Fruit fly (Drosophila melanogaster) whole organism, pupa: ENCODE measurements around the gene CG31835.

Experiments
- CG12605 ChIP-seq: fragments of 200-800 bp; sonication (Bioruptor generic); IDR thresholded peaks from 2 replicates; pipeline ENCODE4 v1.3.6; 2022; ENCODE audit warnings: missing biosample characterization, missing genetic modification characterization
- CG13204 ChIP-seq: fragments of 200-800 bp; sonication (Bioruptor generic); optimal IDR thresholded peaks from 2 replicates; lab custom pipeline; 2018; ENCODE audit warnings: missing biosample characterization, mild to moderate bottlenecking, missing genetic modification characterization, moderate library complexity
- CG17806 ChIP-seq: fragments of 200-800 bp; sonication (Bioruptor generic); optimal IDR thresholded peaks from 2 replicates; lab custom pipeline; 2018; ENCODE audit warnings: missing biosample characterization, mild to moderate bottlenecking, missing genetic modification characterization, moderate library complexity
- CG32121 ChIP-seq: fragments of 200-800 bp; sonication (Bioruptor generic); IDR thresholded peaks from 2 replicates; pipeline ENCODE4 v1.3.6; 2022; ENCODE audit warnings: missing biosample characterization, missing genetic modification characterization
- CG4496 ChIP-seq: fragments of 200-800 bp; sonication (Bioruptor generic); IDR thresholded peaks from 3 replicates; pipeline ENCODE4 v1.3.6; 2022; ENCODE audit warnings: missing biosample characterization, missing genetic modification characterization
- CG8159 ChIP-seq: fragments of 200-800 bp; sonication (Bioruptor generic); optimal IDR thresholded peaks from 3 replicates; lab custom pipeline; 2018; ENCODE audit warnings: missing biosample characterization, mild to moderate bottlenecking, missing genetic modification characterization, moderate library complexity
- CG8301 ChIP-seq: fragments of 200-800 bp; sonication (Bioruptor generic); optimal IDR thresholded peaks from 2 replicates; lab custom pipeline; 2018; ENCODE audit warnings: missing biosample characterization, mild to moderate bottlenecking, missing genetic modification characterization
- CG9948 ChIP-seq: fragments of 200-800 bp; sonication (Bioruptor generic); optimal IDR thresholded peaks from 2 replicates; lab custom pipeline; 2018; ENCODE audit warnings: missing biosample characterization, mild to moderate bottlenecking, missing genetic modification characterization, moderate library complexity
- D1 ChIP-seq: fragments of 200-800 bp; sonication (Bioruptor generic); optimal IDR thresholded peaks from 2 replicates; lab custom pipeline; 2018; ENCODE audit warnings: missing biosample characterization, mild to moderate bottlenecking, missing genetic modification characterization, moderate library complexity
- EcR ChIP-seq: fragments of 200-800 bp; sonication (Bioruptor generic); optimal IDR thresholded peaks from 3 replicates; lab custom pipeline; 2019; ENCODE audit warnings: missing biosample characterization, missing genetic modification characterization, mild to moderate bottlenecking, moderate library complexity, missing genetic modification reagents
- Ets98B ChIP-seq: fragments of 200-800 bp; sonication (Bioruptor generic); IDR thresholded peaks from 2 replicates; pipeline ENCODE4 v1.3.6; 2022; ENCODE audit warnings: missing biosample characterization, missing genetic modification characterization
- Pif1A ChIP-seq: fragments of 200-800 bp; sonication (Bioruptor generic); optimal IDR thresholded peaks from 3 replicates; lab custom pipeline; 2016; ENCODE audit warnings: missing biosample characterization, missing genetic modification characterization
- Snoo ChIP-seq: fragments of 200-800 bp; sonication (Bioruptor generic); optimal IDR thresholded peaks from 3 replicates; lab custom pipeline; 2017; ENCODE audit warnings: missing biosample characterization, mild to moderate bottlenecking, missing genetic modification characterization, inconsistent platforms
- fd96Ca ChIP-seq: fragments of 200-800 bp; sonication (Bioruptor generic); IDR thresholded peaks from 3 replicates; pipeline ENCODE4 v1.3.6; 2022; ENCODE audit warnings: missing biosample characterization, missing genetic modification characterization

Gene CG31835

dm6 chr2L:14774713-14775112, 39.1 kb downstream of the CG31835 start, which contains the start of gene CG4650:
TSS of gene CG4650 (minus strand) at chr2L:14774981.
- no peak for TF ChIP-seq CG9948 (tag; lab: Kevin White, UChicago)
- no peak for TF ChIP-seq D1
- no peak for TF ChIP-seq fd96Ca (GFP tag; lab: Robert Waterston, UW)
- no peak for TF ChIP-seq CG17806
- TF ChIP-seq CG12605, result no peak
- no peak for TF ChIP-seq Snoo (tag; lab: Kevin White, UChicago)
- TF ChIP-seq CG8159 (tag; lab: Kevin White, UChicago), result no peak

dm6 chr2L:14784498-14784897, 48.9 kb downstream of the CG31835 start, which contains the start of gene CG18636:
TSS of gene CG18636 (minus strand) at chr2L:14784598.
- TF ChIP-seq Ets98B (GFP tag; lab: Robert Waterston, UW) (no peak), CG17806 (no peak), Pif1A (GFP tag; lab: Kevin White, UChicago) (no peak), EcR (GFP tag; lab: Kevin White, UChicago) (no peak), CG4496 (GFP tag; lab: Robert Waterston, UW) (no peak), CG8301 (tag; lab: Kevin White, UChicago) (no peak), D1 (no peak), CG32121 (GFP tag; lab: Robert Waterston, UW) (no peak), CG13204 (GFP tag; lab: Kevin White, UChicago) (no peak), CG8159 (tag; lab: Kevin White, UChicago) (no peak)
